Fruit fly (Drosophila melanogaster) whole organism, prepupa: ENCODE data around the gene CG17147.

Source experiments
- Blimp-1 ChIP-seq: fragments of 200-800 bp; sonication (Bioruptor generic); optimal IDR thresholded peaks from 3 replicates; lab custom pipeline; 2017; ENCODE audit warnings: missing biosample characterization, missing genetic modification characterization, mild to moderate bottlenecking, moderate library complexity, missing genetic modification reagents
- CG4318 ChIP-seq: fragments of 200-800 bp; sonication (Bioruptor generic); optimal IDR thresholded peaks from 3 replicates; lab custom pipeline; 2017; ENCODE audit warnings: missing biosample characterization, mild to moderate bottlenecking, missing genetic modification characterization
- CG6163 ChIP-seq: fragments of 200-800 bp; sonication (Bioruptor generic); IDR thresholded peaks from 3 replicates; pipeline ENCODE4 v1.3.6; 2022; ENCODE audit warnings: missing biosample characterization, missing genetic modification characterization
- CG6808 ChIP-seq: fragments of 200-800 bp; sonication (Bioruptor generic); optimal IDR thresholded peaks from 3 replicates; lab custom pipeline; 2017; ENCODE audit warnings: missing biosample characterization, missing genetic modification characterization, mild to moderate bottlenecking, moderate library complexity, missing genetic modification reagents
- CG6854 ChIP-seq: fragments of 200-800 bp; sonication (Bioruptor generic); optimal IDR thresholded peaks from 2 replicates; lab custom pipeline; 2017; ENCODE audit warnings: missing biosample characterization, mild to moderate bottlenecking, missing genetic modification characterization
- Lpt ChIP-seq: fragments of 200-800 bp; sonication (Bioruptor generic); optimal IDR thresholded peaks from 3 replicates; lab custom pipeline; 2016; ENCODE audit warnings: missing biosample characterization, missing genetic modification characterization
- Sox15 ChIP-seq: fragments of 200-800 bp; sonication (Bioruptor generic); optimal IDR thresholded peaks from 3 replicates; lab custom pipeline; 2016; ENCODE audit warnings: missing biosample characterization, missing genetic modification characterization
- acj6 ChIP-seq: fragments of 200-800 bp; sonication (Bioruptor generic); optimal IDR thresholded peaks from 3 replicates; lab custom pipeline; 2016; ENCODE audit warnings: missing biosample characterization, missing genetic modification characterization
- eg ChIP-seq: fragments of 200-800 bp; sonication (Bioruptor generic); IDR thresholded peaks from 3 replicates; pipeline ENCODE4 v1.3.6; 2022; ENCODE audit warnings: missing biosample characterization, missing genetic modification characterization
- salr ChIP-seq, 2 experiments: fragments of 200-800 bp; sonication (Bioruptor generic); optimal IDR thresholded peaks; 3 replicates each; lab custom pipeline; 2016 to 2018; ENCODE audit warnings: missing biosample characterization in 2 of 2, missing genetic modification characterization in 2 of 2, mild to moderate bottlenecking in 1 of 2
- ss ChIP-seq, 2 experiments: fragments of 200-800 bp; sonication (Bioruptor generic); optimal IDR thresholded peaks; 2 replicates in 1 of 2; 3 replicates in 1 of 2; lab custom pipeline; 2017 to 2018; ENCODE audit warnings: mild to moderate bottlenecking in 2 of 2, missing biosample characterization in 2 of 2, missing genetic modification characterization in 2 of 2, moderate library complexity in 1 of 2

DNA sequence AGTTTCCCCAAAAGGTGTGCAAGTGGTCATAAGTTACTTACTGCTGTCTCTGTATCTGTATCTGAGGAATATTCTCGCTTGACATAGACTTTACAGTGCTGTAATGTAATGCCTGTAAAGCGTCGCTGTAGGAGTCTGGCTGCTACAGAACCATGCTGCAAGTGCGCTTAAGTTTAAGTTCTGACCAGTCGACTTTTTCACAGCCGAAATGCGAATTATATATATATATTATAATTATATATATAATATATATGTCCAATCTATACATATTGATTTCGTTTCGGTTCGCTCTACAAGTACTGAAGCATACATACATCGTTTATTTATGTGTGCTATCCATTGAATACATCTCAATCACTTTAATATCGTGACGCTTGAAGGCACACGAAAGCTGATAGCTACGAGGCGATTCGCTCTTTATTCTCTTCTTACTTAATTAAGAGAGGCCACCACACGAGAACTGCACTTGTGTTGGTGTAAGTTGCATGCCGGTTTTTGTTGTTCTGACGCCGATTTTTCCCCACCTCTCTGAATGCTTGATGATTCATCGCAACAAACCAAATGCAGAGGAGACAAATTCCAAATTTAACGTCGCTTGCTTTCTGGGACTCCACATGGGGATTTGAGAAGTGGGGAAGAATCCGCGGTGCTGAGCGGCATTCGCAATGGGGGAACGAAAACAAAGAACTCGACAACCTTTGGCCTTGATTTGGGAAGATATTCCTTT, 37.3 kb upstream of the CG17147 start:
- peak; percentile 24 for TF ChIP-seq CG6808 (GFP tag; lab: Kevin White, UChicago)
- no peak for TF ChIP-seq Blimp-1 (GFP tag; lab: Kevin White, UChicago)
- TF ChIP-seq CG6163 (GFP tag; lab: Robert Waterston, UW): peak; percentile 50; the same call in 2 of the 3 replicates
- no peak for TF ChIP-seq Lpt
- TF ChIP-seq CG4318 (GFP tag; lab: Kevin White, UChicago): no peak
- peak; percentile 57 to 83 for TF ChIP-seq ss (GFP tag; optimal IDR thresholded peaks at IDR 0.05; lab: Kevin White, UChicago)
- no peak for TF ChIP-seq acj6 (GFP tag; lab: Kevin White, UChicago)
- no peak for TF ChIP-seq CG6854
- no peak for TF ChIP-seq salr (GFP tag; optimal IDR thresholded peaks at IDR 0.05; lab: Kevin White, UChicago)
- 0 out of 3 replicates have a peak, but pooled peaks have one; percentile 8 for TF ChIP-seq eg (GFP tag; lab: Robert Waterston, UW)
- TF ChIP-seq Sox15 (GFP tag; lab: Kevin White, UChicago): no peak
